Worm (Caenorhabditis elegans) whole organism, midembryonic: ENCODE measurements around the gene dkf-2.

Experiments used
- T22C8.4 ChIP-seq: fragments of 200-800 bp; sonication (Bioruptor generic); IDR thresholded peaks from 2 replicates; pipeline ENCODE4 v1.3.6; 2022; ENCODE audit warnings: missing genetic modification characterization, missing compliant biosample characterization
- cog-1 ChIP-seq: sonication (generic microtip); optimal IDR thresholded peaks from 2 replicates; lab custom pipeline; 2016; ENCODE audit warnings: missing genetic modification characterization, missing compliant biosample characterization
- flt-1 ChIP-seq: fragments of 200-800 bp; sonication (Bioruptor generic); IDR thresholded peaks from 2 replicates; pipeline ENCODE4 v1.3.6; 2022; ENCODE audit warnings: missing genetic modification characterization, missing compliant biosample characterization
- klf-2 ChIP-seq: fragments of 200-800 bp; sonication (Bioruptor generic); conservative IDR thresholded peaks from 2 replicates; pipeline ENCODE4 v1.3.6; 2022; ENCODE audit warnings: missing genetic modification reagents, missing genetic modification characterization, missing compliant biosample characterization
- med-1 ChIP-seq: sonication (generic microtip); optimal IDR thresholded peaks from 2 replicates; lab custom pipeline; 2017; ENCODE audit warnings: missing genetic modification characterization, mild to moderate bottlenecking, missing compliant biosample characterization, antibody characterized with exemption, missing genetic modification reagents; ENCODE audit not compliant: insufficient read depth
- ref-1 ChIP-seq: fragments of 200-800 bp; sonication (Bioruptor generic); conservative IDR thresholded peaks from 2 replicates; pipeline ENCODE4 v1.3.6; 2022; ENCODE audit warnings: missing genetic modification reagents, missing genetic modification characterization, missing compliant biosample characterization
- tab-1 ChIP-seq: fragments of 200-800 bp; sonication (Bioruptor generic); IDR thresholded peaks from 2 replicates; pipeline ENCODE4 v1.3.6; 2022; ENCODE audit warnings: missing genetic modification characterization, missing compliant biosample characterization
- ztf-23 ChIP-seq: fragments of 200-800 bp; sonication (Bioruptor generic); IDR thresholded peaks from 2 replicates; pipeline ENCODE4 v1.3.6; 2022; ENCODE audit warnings: missing genetic modification reagents, missing genetic modification characterization, missing compliant biosample characterization
- ztf-29 ChIP-seq: fragments of 200-800 bp; sonication (Bioruptor generic); IDR thresholded peaks from 2 replicates; pipeline ENCODE4 v1.3.6; 2022; ENCODE audit warnings: missing genetic modification reagents, missing genetic modification characterization, missing compliant biosample characterization

The dkf-2 gene

ce11 chrV:16747031-16747672, at the start of gene dkf-2:
Gene dkf-2 (plus strand): TSS chrV:16747622.
- no peak for TF ChIP-seq ztf-29 (GFP tag; lab: Robert Waterston, UW)
- no peak for TF ChIP-seq klf-2 (GFP tag; lab: Robert Waterston, UW)
- TF ChIP-seq flt-1, result no peak
- TF ChIP-seq tab-1 (GFP tag; lab: Robert Waterston, UW), result no peak
- TF ChIP-seq T22C8.4 (GFP tag; lab: Robert Waterston, UW), result no peak
- TF ChIP-seq med-1 (GFP tag; lab: Kevin White, UChicago), result no peak
- TF ChIP-seq ref-1, result no peak
- no peak for TF ChIP-seq cog-1
- no peak for TF ChIP-seq ztf-23

DNA sequence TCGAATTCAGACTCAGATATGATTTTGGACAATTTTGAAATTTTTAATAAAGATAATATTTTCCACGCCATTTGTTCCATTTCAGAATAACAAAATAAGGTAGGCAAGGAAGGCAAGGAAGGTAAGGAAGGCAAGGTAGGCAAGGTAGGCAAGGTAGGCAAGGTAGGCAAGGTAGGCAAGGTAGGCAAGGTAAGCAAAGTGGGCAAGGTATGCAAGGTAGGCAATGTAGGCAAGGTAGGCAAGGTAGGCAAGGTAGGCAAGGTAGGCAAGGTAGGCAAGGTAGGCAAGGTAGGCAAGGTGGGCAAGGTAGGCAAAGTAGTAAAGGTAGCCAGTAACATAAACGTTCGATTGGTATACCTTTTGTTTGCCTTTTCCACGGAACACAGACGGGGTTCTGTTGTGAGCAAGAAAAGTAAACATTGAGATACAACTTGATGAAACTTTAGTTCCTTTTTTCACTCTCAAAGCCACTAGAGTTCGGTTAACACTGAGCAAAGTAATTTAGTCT, 47.6 kb upstream of the dkf-2 start, which contains the start of gene Y70C5C.1:
Gene Y70C5C.1, plus strand, starts transcription at position 458 of the 508 bp plus-strand sequence.
- TF ChIP-seq ref-1 (no peak), cog-1 (no peak), ztf-23 (peak; percentile 67), ztf-29 (GFP tag; lab: Robert Waterston, UW) (no peak), flt-1 (peak; percentile 73; the same call in 1 of the 2 replicates)

DNA sequence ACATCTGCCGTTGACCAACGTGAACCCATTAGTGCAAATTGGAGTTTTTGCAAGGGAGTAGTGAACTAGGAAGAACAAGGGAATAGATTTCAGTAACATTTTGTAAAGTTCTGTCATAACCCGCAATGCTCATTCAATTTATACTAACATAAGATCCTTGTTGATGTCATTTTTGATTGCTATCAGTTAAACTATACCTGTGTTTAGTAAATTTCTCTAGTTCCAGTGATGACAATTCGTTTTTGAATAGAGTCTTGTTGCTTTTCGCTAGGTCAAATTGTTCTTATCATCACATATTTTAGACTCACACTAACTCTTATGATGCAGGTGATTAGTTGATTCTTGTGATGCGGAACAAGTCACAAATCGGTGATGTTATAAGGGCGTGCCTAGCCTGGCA, 40.9 kb upstream of the dkf-2 start, which contains the start of gene clec-9:
Gene clec-9, minus strand, starts transcription at position 101 of the 400 bp plus-strand sequence.
- no peak for TF ChIP-seq tab-1 (GFP tag; lab: Robert Waterston, UW)
- no peak for TF ChIP-seq med-1 (GFP tag; lab: Kevin White, UChicago)
- no peak for TF ChIP-seq flt-1
- no peak for TF ChIP-seq klf-2 (GFP tag; lab: Robert Waterston, UW)
- no peak for TF ChIP-seq ztf-29 (GFP tag; lab: Robert Waterston, UW)
- TF ChIP-seq cog-1, result no peak
- TF ChIP-seq T22C8.4 (GFP tag; lab: Robert Waterston, UW), result no peak
- TF ChIP-seq ref-1, result no peak
- no peak for TF ChIP-seq ztf-23

DNA sequence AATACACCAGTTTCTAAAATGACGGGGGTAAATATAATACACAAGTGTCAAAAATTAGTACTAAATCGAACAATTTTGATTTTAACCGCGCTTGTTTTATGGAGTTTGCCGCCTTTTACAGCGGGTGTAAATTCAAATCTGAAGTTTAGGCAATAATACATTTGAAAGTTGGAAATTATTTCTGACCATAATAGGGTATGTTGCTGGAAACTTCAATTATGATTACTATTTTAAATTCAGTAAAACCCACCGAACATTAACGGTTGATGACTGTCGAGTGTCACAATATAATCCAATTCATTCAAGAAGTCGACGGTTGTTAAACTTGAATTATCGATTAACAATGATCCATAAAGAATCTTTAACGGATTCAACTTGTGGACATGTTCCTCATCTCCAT, 33.6 kb upstream of the dkf-2 start:
- TF ChIP-seq ztf-29 (GFP tag; lab: Robert Waterston, UW), result no peak
- TF ChIP-seq med-1 (GFP tag; lab: Kevin White, UChicago), result no peak
- no peak for TF ChIP-seq ref-1
- TF ChIP-seq T22C8.4 (GFP tag; lab: Robert Waterston, UW), result no peak
- TF ChIP-seq cog-1, result no peak
- TF ChIP-seq tab-1 (GFP tag; lab: Robert Waterston, UW), result no peak
- no peak for TF ChIP-seq klf-2 (GFP tag; lab: Robert Waterston, UW)
- no peak for TF ChIP-seq flt-1
- TF ChIP-seq ztf-23, result no peak

DNA sequence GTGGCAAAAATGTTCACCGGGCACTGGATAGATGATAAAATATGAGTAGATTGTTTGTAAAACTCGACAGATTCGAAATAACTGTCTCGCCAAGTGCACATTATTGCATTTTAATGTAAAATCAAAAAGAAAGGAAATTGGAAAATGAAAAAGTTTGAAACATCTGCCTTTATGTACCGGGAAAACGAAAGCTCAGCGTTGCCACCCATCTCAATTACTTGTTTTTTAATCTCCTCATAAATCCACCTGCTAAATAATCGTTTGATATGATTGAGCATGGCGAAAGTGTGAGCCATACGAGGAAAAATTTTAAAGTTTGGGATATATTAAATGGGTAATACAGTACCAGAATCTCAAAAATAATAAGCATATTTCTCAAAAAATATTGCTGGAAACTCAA, 30.8 kb upstream of the dkf-2 start, which contains the start of gene srh-137:
Gene srh-137, minus strand, starts transcription at position 101 of the 400 bp plus-strand sequence.
- TF ChIP-seq ztf-29 (GFP tag; lab: Robert Waterston, UW), result no peak
- TF ChIP-seq tab-1 (GFP tag; lab: Robert Waterston, UW), result no peak
- no peak for TF ChIP-seq med-1 (GFP tag; lab: Kevin White, UChicago)
- no peak for TF ChIP-seq ref-1
- TF ChIP-seq flt-1, result no peak
- no peak for TF ChIP-seq cog-1
- TF ChIP-seq klf-2 (GFP tag; lab: Robert Waterston, UW), result no peak
- TF ChIP-seq ztf-23, result no peak
- TF ChIP-seq T22C8.4 (GFP tag; lab: Robert Waterston, UW), result no peak

DNA sequence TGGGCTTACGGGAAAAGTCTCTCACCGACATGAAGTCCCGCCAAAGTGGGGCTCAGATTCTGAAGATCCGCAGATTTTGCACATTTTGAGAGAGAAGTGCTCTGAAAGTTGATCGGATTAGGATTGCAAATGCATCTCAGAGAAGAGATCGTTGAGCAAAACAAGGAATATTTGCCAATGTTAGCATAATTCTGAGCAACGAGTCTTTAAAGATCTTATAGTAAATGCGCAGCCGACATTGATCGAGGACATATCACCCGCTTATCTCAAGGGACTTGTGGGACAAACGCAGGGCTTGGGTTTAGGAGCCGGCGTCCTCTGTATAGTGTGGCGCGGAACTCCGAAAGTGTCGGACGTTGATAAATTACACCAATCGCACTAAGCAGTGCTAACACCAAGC, 23.7 kb upstream of the dkf-2 start, which contains the start of gene nhr-112:
Gene nhr-112, minus strand, starts transcription at position 101 of the 400 bp plus-strand sequence.
- TF ChIP-seq med-1 (GFP tag; lab: Kevin White, UChicago) (no peak), ztf-23 (no peak), cog-1 (no peak), tab-1 (GFP tag; lab: Robert Waterston, UW) (no peak), ref-1 (no peak), flt-1 (no peak), T22C8.4 (GFP tag; lab: Robert Waterston, UW) (no peak)

- TF ChIP-seq med-1 (GFP tag; lab: Kevin White, UChicago), result no peak
- TF ChIP-seq cog-1, result no peak
- TF ChIP-seq ztf-29 (GFP tag; lab: Robert Waterston, UW), result no peak
- no peak for TF ChIP-seq flt-1
- TF ChIP-seq T22C8.4 (GFP tag; lab: Robert Waterston, UW), result no peak
- no peak for TF ChIP-seq ztf-23
- no peak for TF ChIP-seq tab-1 (GFP tag; lab: Robert Waterston, UW)
These were observed 22.8 kb upstream of the dkf-2 start for ce11 chrV:16724574-16724973.

ce11 chrV:16725955-16726354, 21.5 kb upstream of the dkf-2 start:
- TF ChIP-seq ztf-23 (no peak), klf-2 (GFP tag; lab: Robert Waterston, UW) (no peak), tab-1 (GFP tag; lab: Robert Waterston, UW) (no peak), ref-1 (no peak), flt-1 (no peak), med-1 (GFP tag; lab: Kevin White, UChicago) (no peak), T22C8.4 (GFP tag; lab: Robert Waterston, UW) (no peak), ztf-29 (GFP tag; lab: Robert Waterston, UW) (no peak), cog-1 (no peak)

ce11 chrV:16726915-16727314, 20.5 kb upstream of the dkf-2 start, which contains the start of gene T25E12.14:
Gene T25E12.14 (plus strand): TSS chrV:16727215.
- TF ChIP-seq ref-1, result no peak
- TF ChIP-seq tab-1 (GFP tag; lab: Robert Waterston, UW), result no peak
- no peak for TF ChIP-seq ztf-29 (GFP tag; lab: Robert Waterston, UW)
- no peak for TF ChIP-seq flt-1
- no peak for TF ChIP-seq ztf-23
- TF ChIP-seq med-1 (GFP tag; lab: Kevin White, UChicago), result no peak
- no peak for TF ChIP-seq cog-1
- no peak for TF ChIP-seq klf-2 (GFP tag; lab: Robert Waterston, UW)
- TF ChIP-seq T22C8.4 (GFP tag; lab: Robert Waterston, UW), result no peak

- TF ChIP-seq ztf-29 (GFP tag; lab: Robert Waterston, UW) (no peak), klf-2 (GFP tag; lab: Robert Waterston, UW) (no peak), cog-1 (no peak), T22C8.4 (GFP tag; lab: Robert Waterston, UW) (no peak), med-1 (GFP tag; lab: Kevin White, UChicago) (no peak), ref-1 (no peak), ztf-23 (no peak), tab-1 (GFP tag; lab: Robert Waterston, UW) (no peak)
These were observed 19.0 kb upstream of the dkf-2 start, which contains the start of gene fbxa-127 for ce11 chrV:16728431-16728830. Gene fbxa-127 (plus strand): TSS chrV:16728731.
